Worm (Caenorhabditis elegans) whole organism, early embryonic: ENCODE measurements around the gene srr-6.

Experiments used
- B0310.2 ChIP-seq: sonication (generic microtip); optimal IDR thresholded peaks from 2 replicates; lab custom pipeline; 2016; ENCODE audit warnings: mild to moderate bottlenecking, missing genetic modification characterization, missing compliant biosample characterization
- F13C5.2 ChIP-seq: sonication (generic microtip); optimal IDR thresholded peaks from 2 replicates; lab custom pipeline; 2017; ENCODE audit warnings: mild to moderate bottlenecking, missing genetic modification characterization, inconsistent platforms, missing compliant biosample characterization
- aly-1 ChIP-seq: sonication (generic microtip); optimal IDR thresholded peaks from 2 replicates; lab custom pipeline; 2016; ENCODE audit warnings: missing genetic modification characterization, missing compliant biosample characterization
- ama-1 ChIP-seq: fragments of 150-350 bp; optimal IDR thresholded peaks from 2 replicates; lab custom pipeline; 2014
- ceh-13 ChIP-seq: fragments of 200-800 bp; sonication (Bioruptor generic); optimal IDR thresholded peaks from 2 replicates; lab custom pipeline; 2018; ENCODE audit warnings: mild to moderate bottlenecking, missing genetic modification characterization, missing compliant biosample characterization
- ceh-36 ChIP-seq: sonication (generic microtip); optimal IDR thresholded peaks from 2 replicates; lab custom pipeline; 2016; ENCODE audit warnings: missing genetic modification characterization, inconsistent platforms, missing compliant biosample characterization
- ets-7 ChIP-seq: sonication (generic microtip); optimal IDR thresholded peaks from 2 replicates; lab custom pipeline; 2016; ENCODE audit warnings: missing genotype, missing genetic modification characterization, missing compliant biosample characterization
- flt-1 ChIP-seq: fragments of 200-800 bp; sonication (Bioruptor generic); IDR thresholded peaks from 2 replicates; pipeline ENCODE4 v1.3.6; 2022; ENCODE audit warnings: missing genetic modification characterization, missing compliant biosample characterization
- hmbx-1 ChIP-seq: sonication (generic microtip); optimal IDR thresholded peaks from 2 replicates; lab custom pipeline; 2016; ENCODE audit warnings: mild to moderate bottlenecking, missing genetic modification characterization, missing compliant biosample characterization
- hmg-4 ChIP-seq: fragments of 200-800 bp; sonication (Bioruptor generic); optimal IDR thresholded peaks from 2 replicates; lab custom pipeline; 2018; ENCODE audit warnings: mild to moderate bottlenecking, missing genetic modification characterization, missing compliant biosample characterization
- hnd-1 ChIP-seq: sonication (generic microtip); optimal IDR thresholded peaks from 2 replicates; lab custom pipeline; 2016; ENCODE audit warnings: missing genetic modification characterization, missing compliant biosample characterization
- pes-1 ChIP-seq: fragments of 200-800 bp; sonication (Bioruptor generic); IDR thresholded peaks from 2 replicates; pipeline ENCODE4 v1.3.6; 2022; ENCODE audit warnings: missing genetic modification reagents, missing genetic modification characterization, missing compliant biosample characterization
- scrt-1 ChIP-seq: fragments of 200-800 bp; sonication (Bioruptor generic); IDR thresholded peaks from 2 replicates; pipeline ENCODE4 v1.3.6; 2022; ENCODE audit warnings: missing genetic modification characterization, missing compliant biosample characterization
- sea-1 ChIP-seq: fragments of 200-800 bp; sonication (Bioruptor generic); conservative IDR thresholded peaks from 2 replicates; pipeline ENCODE4 v1.3.6; 2022; ENCODE audit warnings: missing genetic modification characterization, missing compliant biosample characterization
- tbx-11 ChIP-seq: fragments of 200-800 bp; sonication (Bioruptor generic); IDR thresholded peaks from 2 replicates; pipeline ENCODE4 v1.3.6; 2022; ENCODE audit warnings: missing genetic modification characterization, missing compliant biosample characterization
- tbx-37 ChIP-seq: fragments of 200-800 bp; sonication (Bioruptor generic); conservative IDR thresholded peaks from 2 replicates; pipeline ENCODE4 v1.3.6; 2022; ENCODE audit warnings: missing genetic modification reagents, missing genetic modification characterization, missing compliant biosample characterization
- tra-4 ChIP-seq: sonication (generic microtip); optimal IDR thresholded peaks from 2 replicates; lab custom pipeline; 2017; ENCODE audit warnings: missing genetic modification characterization, missing compliant biosample characterization

The srr-6 gene

ce11 chrV:5031764-5032163 is 19.2 kb downstream of the srr-6 start:
- TF ChIP-seq F13C5.2 (no peak), flt-1 (GFP tag; lab: Robert Waterston, UW) (no peak), ceh-13 (no peak), tbx-11 (GFP tag; lab: Robert Waterston, UW) (no peak), hnd-1 (no peak), pes-1 (GFP tag; lab: Robert Waterston, UW) (no peak), ceh-36 (tag; lab: Kevin White, UChicago) (no peak), ama-1 (no peak), B0310.2 (tag; lab: Kevin White, UChicago) (no peak), scrt-1 (GFP tag; lab: Robert Waterston, UW) (no peak), ets-7 (no peak), tbx-37 (no peak)

- TF ChIP-seq F13C5.2, result no peak
- no peak for TF ChIP-seq aly-1 (tag; lab: Kevin White, UChicago)
- no peak for TF ChIP-seq hnd-1
- no peak for TF ChIP-seq ceh-13
Observed at ce11 chrV:5032176-5032575, 19.6 kb downstream of the srr-6 start.

ce11 chrV:5033099-5033498 is 20.5 kb downstream of the srr-6 start, which contains the start of gene K11D12.13:
K11D12.13 (plus strand) TSS chrV:5033399.
- TF ChIP-seq tbx-37 (no peak), tra-4 (tag; lab: Kevin White, UChicago) (no peak), scrt-1 (GFP tag; lab: Robert Waterston, UW) (no peak), hmbx-1 (tag; lab: Kevin White, UChicago) (no peak), ama-1 (no peak), pes-1 (GFP tag; lab: Robert Waterston, UW) (no peak), ets-7 (no peak), F13C5.2 (no peak), aly-1 (tag; lab: Kevin White, UChicago) (no peak), sea-1 (GFP tag; lab: Robert Waterston, UW) (no peak), ceh-36 (tag; lab: Kevin White, UChicago) (no peak), ceh-13 (no peak), B0310.2 (tag; lab: Kevin White, UChicago) (no peak), hnd-1 (no peak), flt-1 (GFP tag; lab: Robert Waterston, UW) (no peak), tbx-11 (GFP tag; lab: Robert Waterston, UW) (no peak), hmg-4 (GFP tag; lab: Kevin White, UChicago) (no peak)

- TF ChIP-seq sea-1 (GFP tag; lab: Robert Waterston, UW), result no peak
- no peak for TF ChIP-seq hmg-4 (GFP tag; lab: Kevin White, UChicago)
- TF ChIP-seq tbx-11 (GFP tag; lab: Robert Waterston, UW), result no peak
Observed at ce11 chrV:5035058-5035457, 22.5 kb downstream of the srr-6 start, which contains the start of gene K11D12.6. K11D12.6 (minus strand) TSS chrV:5035158.

DNA sequence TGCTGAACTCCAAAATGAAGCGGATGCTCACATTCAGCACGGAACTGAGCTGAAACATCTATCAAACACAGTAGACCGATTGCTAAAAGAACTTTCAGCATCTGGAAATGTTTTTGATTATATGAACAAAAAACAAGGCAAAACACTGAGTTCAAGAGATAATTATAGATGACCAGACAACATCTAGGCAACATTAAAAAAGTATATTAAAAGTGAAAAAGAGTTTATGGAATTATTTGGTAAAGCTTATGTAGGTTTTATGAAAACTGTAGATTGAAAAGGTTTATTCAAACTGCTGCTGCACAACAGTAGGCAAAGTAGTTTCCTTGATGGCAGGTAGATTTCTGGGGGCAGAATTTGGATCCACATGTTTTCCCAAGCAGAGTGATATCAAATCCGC is 23.8 kb downstream of the srr-6 start, which contains the start of gene K11D12.7:
TSS of gene K11D12.7 (minus strand) at position 101 of the 400 bp plus-strand sequence.
- TF ChIP-seq hmbx-1 (tag; lab: Kevin White, UChicago) (no peak), tra-4 (tag; lab: Kevin White, UChicago) (no peak), F13C5.2 (no peak), pes-1 (GFP tag; lab: Robert Waterston, UW) (no peak), ceh-13 (no peak), sea-1 (GFP tag; lab: Robert Waterston, UW) (no peak), ets-7 (no peak), scrt-1 (GFP tag; lab: Robert Waterston, UW) (no peak), hmg-4 (GFP tag; lab: Kevin White, UChicago) (no peak), tbx-37 (no peak), tbx-11 (GFP tag; lab: Robert Waterston, UW) (no peak), ama-1 (no peak), B0310.2 (tag; lab: Kevin White, UChicago) (no peak), aly-1 (tag; lab: Kevin White, UChicago) (no peak), flt-1 (GFP tag; lab: Robert Waterston, UW) (no peak), ceh-36 (tag; lab: Kevin White, UChicago) (no peak)

DNA sequence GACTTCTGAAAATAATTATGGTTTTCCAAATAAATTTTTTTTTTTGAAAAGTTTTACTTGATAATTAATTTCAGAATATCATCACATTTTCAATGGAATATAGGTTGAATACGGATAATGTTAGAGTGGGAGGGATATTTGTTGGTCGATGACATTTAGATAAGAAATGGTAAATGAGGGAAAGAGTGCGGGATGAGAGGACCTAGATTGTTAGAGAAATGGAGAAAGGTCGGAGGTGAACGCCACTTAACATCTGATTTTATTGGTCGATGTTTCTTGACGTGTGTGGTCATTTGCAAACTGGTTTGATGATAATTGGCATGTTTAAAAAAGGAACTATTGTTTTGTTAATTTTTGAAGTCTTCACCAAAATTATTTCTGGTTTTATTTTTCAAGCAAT is 25.8 kb downstream of the srr-6 start:
- no peak for TF ChIP-seq scrt-1 (GFP tag; lab: Robert Waterston, UW)
- no peak for TF ChIP-seq F13C5.2
- no peak for TF ChIP-seq hmg-4 (GFP tag; lab: Kevin White, UChicago)
- TF ChIP-seq hmbx-1 (tag; lab: Kevin White, UChicago), result no peak
- TF ChIP-seq B0310.2 (tag; lab: Kevin White, UChicago), result no peak
- TF ChIP-seq ama-1, result no peak
- TF ChIP-seq sea-1 (GFP tag; lab: Robert Waterston, UW), result no peak
- no peak for TF ChIP-seq ceh-13
- no peak for TF ChIP-seq ceh-36 (tag; lab: Kevin White, UChicago)
- no peak for TF ChIP-seq hnd-1
- no peak for TF ChIP-seq tbx-37
- TF ChIP-seq ets-7, result no peak
- TF ChIP-seq tbx-11 (GFP tag; lab: Robert Waterston, UW), result no peak
- TF ChIP-seq aly-1 (tag; lab: Kevin White, UChicago), result no peak
- no peak for TF ChIP-seq pes-1 (GFP tag; lab: Robert Waterston, UW)

ce11 chrV:5039559-5039958 is 27.0 kb downstream of the srr-6 start, which contains the start of gene K11D12.11:
K11D12.11 (minus strand) TSS chrV:5039600.
- TF ChIP-seq tbx-37 (no peak), tbx-11 (GFP tag; lab: Robert Waterston, UW) (no peak), F13C5.2 (no peak), tra-4 (tag; lab: Kevin White, UChicago) (no peak), hnd-1 (no peak), hmbx-1 (tag; lab: Kevin White, UChicago) (no peak), ama-1 (no peak), sea-1 (GFP tag; lab: Robert Waterston, UW) (no peak)

DNA sequence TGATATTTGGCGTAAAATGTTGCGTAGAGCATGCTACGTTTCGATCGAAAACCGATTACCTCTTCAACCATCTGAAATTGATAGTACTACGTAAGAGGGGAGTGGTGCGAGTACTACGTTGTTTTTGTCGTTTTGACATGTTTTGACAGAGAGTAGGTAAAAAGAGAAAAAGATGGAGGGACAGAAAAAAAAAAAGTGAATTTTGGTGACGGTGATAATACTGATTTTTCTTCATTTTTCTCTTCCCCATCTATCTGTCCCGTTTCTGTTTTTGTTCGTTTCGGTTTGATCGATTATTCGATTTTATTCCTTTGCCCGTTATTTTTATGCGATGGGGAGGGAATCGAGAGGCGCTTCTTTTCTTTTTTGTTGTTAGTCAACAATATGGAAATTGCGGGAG is 28.3 kb downstream of the srr-6 start, which contains the start of gene K11D12.8:
TSS of gene K11D12.8 (minus strand) at position 77 of the 400 bp plus-strand sequence.
- TF ChIP-seq ets-7, result no peak
- TF ChIP-seq F13C5.2, result no peak
- no peak for TF ChIP-seq ama-1
- TF ChIP-seq sea-1 (GFP tag; lab: Robert Waterston, UW), result no peak
- TF ChIP-seq ceh-36 (tag; lab: Kevin White, UChicago), result no peak
- no peak for TF ChIP-seq ceh-13
- no peak for TF ChIP-seq tbx-37
- no peak for TF ChIP-seq scrt-1 (GFP tag; lab: Robert Waterston, UW)
- TF ChIP-seq hmg-4 (GFP tag; lab: Kevin White, UChicago), result no peak
- TF ChIP-seq tbx-11 (GFP tag; lab: Robert Waterston, UW), result no peak
- TF ChIP-seq hnd-1, result no peak
- no peak for TF ChIP-seq flt-1 (GFP tag; lab: Robert Waterston, UW)
- TF ChIP-seq B0310.2 (tag; lab: Kevin White, UChicago), result no peak
